Fruit fly (Drosophila melanogaster) Kc167 (cell line): Measurements from ENCODE around the gene CG9029.

Experiments used
- Myc ChIP-seq: fragments of >200 bp; optimal IDR thresholded peaks from 2 replicates; lab custom pipeline; 2017; ENCODE audit warnings: missing external identifiers
- Sin3A ChIP-seq: fragments of >200 bp; optimal IDR thresholded peaks from 2 replicates; lab custom pipeline; 2018; ENCODE audit warnings: missing external identifiers
- h ChIP-seq: fragments of >200 bp; optimal IDR thresholded peaks from 3 replicates; lab custom pipeline; 2018; ENCODE audit warnings: missing external identifiers
- insv ChIP-seq: fragments of >200 bp; optimal IDR thresholded peaks from 3 replicates; lab custom pipeline; 2018; ENCODE audit warnings: missing external identifiers
- psq ChIP-seq: fragments of >200 bp; optimal IDR thresholded peaks from 2 replicates; lab custom pipeline; 2017; ENCODE audit warnings: missing external identifiers
- ttk ChIP-seq: sonication (Bioruptor generic); optimal IDR thresholded peaks from 2 replicates; lab custom pipeline; 2017; ENCODE audit warnings: missing external identifiers

Gene CG9029

DNA sequence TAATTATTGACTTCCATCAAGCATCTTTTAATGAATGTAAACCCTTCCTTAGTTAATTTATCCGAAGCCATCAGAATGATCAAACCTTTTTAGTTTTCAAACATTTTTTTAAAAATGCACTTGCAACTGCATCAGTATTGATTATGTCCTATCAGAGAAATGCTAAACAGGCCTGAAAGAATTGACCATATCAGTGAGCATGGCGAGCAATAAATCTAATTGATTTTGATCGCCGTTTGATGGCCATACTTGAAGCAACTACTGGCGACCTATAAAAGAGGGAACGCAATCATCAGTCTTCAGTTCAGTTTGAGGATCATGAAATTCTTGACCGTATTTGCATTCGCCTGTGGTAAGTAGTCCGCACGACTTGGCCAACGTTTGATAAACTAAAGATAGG lies at the start of gene CG9029:
TSS of gene CG9029 (plus strand) at position 301 of the 400 bp plus-strand sequence.
- TF ChIP-seq psq (no peak), ttk (lab: Kevin White, UChicago) (no peak), Sin3A (no peak), Myc (lab: Kevin White, UChicago) (no peak), insv (lab: Kevin White, UChicago) (no peak), h (lab: Kevin White, UChicago) (no peak)

DNA sequence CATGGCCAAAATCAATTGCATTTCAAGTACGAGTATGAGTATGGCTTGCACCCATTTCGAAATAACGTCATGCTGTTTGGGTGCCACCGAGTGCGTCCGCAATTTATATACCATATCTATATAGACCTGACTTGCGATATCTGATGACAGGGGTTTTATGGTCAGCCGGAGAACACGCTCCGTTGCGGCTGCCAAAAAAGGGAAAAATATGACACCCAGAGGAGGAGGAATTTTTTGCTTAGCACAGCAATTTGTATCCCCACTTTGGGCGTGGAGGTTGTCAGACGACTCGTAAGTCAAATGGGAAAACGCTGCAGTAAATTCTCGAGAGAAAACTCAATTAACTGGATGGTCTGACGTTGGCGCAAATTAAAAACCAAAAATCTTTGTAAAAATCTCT lies 29.0 kb upstream of the CG9029 start:
- no peak for TF ChIP-seq Sin3A
- no peak for TF ChIP-seq psq
- no peak for TF ChIP-seq ttk (lab: Kevin White, UChicago)
- no peak for TF ChIP-seq insv (lab: Kevin White, UChicago)
- TF ChIP-seq Myc (lab: Kevin White, UChicago) = no peak
- no peak for TF ChIP-seq h (lab: Kevin White, UChicago)

DNA sequence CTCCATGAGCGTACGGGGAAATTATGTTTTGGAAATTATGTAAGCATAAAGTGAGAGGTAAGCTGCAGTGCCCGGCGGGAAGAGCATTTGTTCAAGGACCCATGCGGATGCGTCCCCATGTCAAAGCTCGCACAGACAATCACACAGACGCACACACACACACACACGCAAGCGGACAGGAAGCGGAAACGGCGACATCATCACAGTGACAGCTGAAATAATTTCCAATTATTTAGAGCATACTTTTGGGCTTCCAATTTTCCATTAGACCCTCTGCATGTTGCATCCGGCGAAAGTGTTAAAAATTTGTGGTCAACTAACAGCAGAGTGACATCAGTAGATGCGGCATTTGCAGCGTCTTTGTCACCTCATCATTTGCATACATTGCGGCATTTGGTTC lies 19.0 kb upstream of the CG9029 start:
- TF ChIP-seq psq (no peak), Sin3A (no peak), h (lab: Kevin White, UChicago) (no peak), insv (lab: Kevin White, UChicago) (no peak), ttk (lab: Kevin White, UChicago) (no peak), Myc (lab: Kevin White, UChicago) (no peak)

DNA sequence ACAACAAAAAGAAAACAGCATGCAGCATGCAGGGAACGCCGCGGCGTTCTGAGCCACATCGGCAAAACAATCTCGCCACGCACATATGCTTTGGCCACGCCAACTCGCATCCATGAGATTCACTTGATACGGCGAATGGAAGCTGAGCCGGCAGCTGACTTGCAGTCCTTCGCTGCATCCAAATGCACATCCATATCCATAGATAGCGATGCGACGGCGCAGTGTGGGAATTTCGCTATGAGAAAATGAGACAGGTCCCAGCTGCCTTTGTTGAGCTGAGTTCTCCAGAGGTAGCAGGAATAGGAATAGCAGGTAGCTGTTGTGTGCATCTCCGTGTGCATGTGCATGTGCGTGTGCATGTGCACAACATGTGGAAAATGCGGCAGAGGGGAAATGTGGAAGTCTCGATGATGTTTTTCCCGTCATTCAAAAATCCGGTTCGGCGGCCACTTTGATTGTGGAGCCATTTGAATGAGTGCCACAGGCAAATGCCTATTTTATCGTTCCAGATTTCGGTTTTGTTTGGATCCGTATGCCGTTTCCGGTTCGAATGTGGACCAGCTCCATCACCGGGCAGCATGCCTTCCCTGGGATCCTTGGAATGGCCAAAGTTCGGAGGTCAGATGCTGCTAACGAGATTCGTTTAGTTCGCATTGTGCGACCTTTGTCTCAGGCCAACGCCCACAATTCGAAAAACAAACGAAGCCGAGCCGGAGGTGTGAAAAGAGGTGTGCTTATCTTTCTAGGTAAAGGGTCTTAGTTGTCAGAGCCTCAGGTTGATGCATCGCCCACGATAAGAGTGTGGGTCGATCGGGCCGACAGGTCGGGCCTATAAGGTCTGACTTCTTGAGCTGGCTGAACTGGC lies 14.7 kb upstream of the CG9029 start:
- TF ChIP-seq ttk (lab: Kevin White, UChicago) = no peak
- TF ChIP-seq insv (lab: Kevin White, UChicago) = no peak
- TF ChIP-seq Sin3A = no peak
- TF ChIP-seq h (lab: Kevin White, UChicago) = no peak

DNA sequence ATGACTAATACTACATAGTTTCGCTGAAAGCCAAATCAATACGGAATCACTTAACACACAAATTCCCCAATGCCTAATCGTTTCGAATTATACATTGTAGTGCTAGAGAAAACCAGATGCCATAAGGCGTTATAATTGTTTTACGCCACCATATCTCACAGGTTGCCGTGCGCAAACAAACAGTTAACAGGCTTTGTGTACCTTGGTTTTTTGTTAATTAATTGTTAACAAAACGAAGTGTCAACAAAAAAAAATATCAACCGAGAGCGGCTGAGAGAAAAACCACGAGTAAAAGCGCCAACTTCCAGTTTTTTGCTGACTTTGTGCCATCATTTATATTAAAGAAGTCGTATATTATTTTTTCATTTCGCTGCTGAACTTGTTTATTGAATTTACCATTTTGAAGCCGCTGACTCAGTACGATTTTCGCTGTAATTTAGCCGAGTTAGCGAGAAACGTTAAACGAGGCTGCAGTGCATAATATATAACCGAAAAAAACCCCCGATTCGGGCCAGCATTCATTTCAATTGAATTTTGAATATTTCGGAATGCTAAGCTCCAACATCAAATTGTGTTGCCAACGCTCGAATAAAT lies 9.2 kb upstream of the CG9029 start:
- TF ChIP-seq ttk (lab: Kevin White, UChicago) = no peak
- no peak for TF ChIP-seq Myc (lab: Kevin White, UChicago)
- no peak for TF ChIP-seq h (lab: Kevin White, UChicago)
- TF ChIP-seq Sin3A = no peak
- no peak for TF ChIP-seq insv (lab: Kevin White, UChicago)
- no peak for TF ChIP-seq psq

DNA sequence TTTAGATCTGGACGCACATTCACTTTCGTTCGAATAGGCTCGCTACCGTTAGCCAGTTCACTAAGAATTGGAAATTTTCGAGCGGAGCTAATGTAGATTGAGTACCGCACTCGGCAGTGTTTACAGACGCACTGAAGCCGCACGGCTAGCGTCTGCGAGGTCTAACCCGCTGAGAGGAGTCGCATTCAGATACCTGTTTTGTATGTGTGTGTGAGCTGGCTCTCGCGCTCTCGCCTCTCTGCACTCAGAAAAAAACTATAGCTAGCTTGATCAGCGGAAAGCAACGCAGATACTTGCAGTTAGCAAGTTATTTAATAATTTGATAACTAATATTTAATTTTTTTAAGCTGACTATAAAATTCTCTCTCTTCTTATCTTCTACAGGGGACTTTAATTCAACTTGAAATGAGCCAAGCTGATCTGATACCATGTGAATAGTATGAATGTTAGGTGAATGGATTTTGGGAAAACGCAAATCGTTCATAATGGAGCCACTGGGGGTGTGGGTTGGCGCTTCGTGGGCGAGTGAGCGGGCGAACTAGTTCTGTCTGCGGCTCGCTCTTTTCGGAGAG lies 6.4 kb upstream of the CG9029 start, which contains the start of gene rau:
TSS of gene rau (minus strand) at position 136 of the 572 bp plus-strand sequence.
- TF ChIP-seq Sin3A (no peak), ttk (lab: Kevin White, UChicago) (no peak), psq (no peak), h (lab: Kevin White, UChicago) (no peak), insv (lab: Kevin White, UChicago) (no peak)

DNA sequence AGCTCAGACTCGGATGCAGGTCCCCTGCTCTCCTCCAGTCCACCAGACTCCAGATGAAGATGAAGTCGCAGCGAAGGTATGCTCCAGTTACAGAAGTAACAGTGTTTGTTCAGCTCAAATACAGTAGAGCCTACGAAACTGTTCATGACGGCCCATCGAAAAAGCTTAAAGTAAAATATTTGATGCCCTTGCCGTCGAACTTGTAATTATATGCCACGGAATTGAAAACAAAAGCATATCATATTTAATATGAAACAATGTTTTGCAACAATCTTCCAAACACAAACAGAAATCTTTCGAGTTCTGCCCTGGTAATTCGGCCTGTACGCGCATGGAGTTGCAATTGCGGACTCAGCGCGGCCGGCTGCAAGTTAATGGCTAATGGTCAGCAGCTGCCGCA lies 4.6 kb upstream of the CG9029 start:
- TF ChIP-seq ttk (lab: Kevin White, UChicago) = no peak
- TF ChIP-seq h (lab: Kevin White, UChicago) = no peak
- no peak for TF ChIP-seq psq
- TF ChIP-seq Sin3A = no peak

DNA sequence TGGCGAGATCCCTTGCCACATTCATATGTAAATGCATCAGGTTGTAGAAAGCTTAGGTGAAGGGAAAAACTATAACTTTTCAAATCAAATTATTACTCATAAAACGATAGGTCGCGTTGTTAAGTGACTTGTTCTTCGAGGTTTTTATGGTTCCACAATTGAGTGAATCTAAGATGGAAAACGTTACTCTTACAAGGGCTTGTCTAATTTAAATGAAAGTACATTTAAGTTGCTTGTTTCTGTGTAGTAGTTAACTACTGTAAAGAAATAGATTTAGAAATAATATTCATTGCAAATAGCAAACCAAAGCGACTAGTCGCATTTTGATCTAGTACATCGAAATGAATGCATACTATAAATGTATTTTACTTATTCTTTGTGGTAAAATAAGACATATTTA lies 2.4 kb upstream of the CG9029 start, which contains the start of gene CG44574:
TSS of gene CG44574 (plus strand) at position 301 of the 400 bp plus-strand sequence.
- TF ChIP-seq ttk (lab: Kevin White, UChicago) (no peak), h (lab: Kevin White, UChicago) (no peak), psq (no peak), Myc (lab: Kevin White, UChicago) (no peak), insv (lab: Kevin White, UChicago) (no peak), Sin3A (no peak)

DNA sequence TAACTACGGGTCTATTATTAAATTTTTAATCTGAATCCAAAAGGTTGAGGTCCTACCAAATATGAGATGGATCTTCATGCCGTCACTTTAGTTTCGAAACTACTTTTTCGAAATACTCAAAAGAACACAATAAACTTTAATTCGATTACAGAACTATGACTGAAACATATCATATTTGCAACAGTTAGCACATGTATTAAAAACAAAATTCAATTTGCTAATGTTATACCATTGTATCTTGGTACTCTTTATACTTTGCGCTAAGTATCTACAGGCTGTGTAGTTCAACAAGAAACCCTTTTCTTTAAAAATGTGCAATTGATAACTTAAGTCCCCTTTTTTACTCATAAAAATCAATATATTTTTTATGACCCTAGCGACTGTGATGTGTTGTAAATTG lies 1.1 kb upstream of the CG9029 start, which contains the start of the genes Sfp26Ac and CG43185:
TSS of gene Sfp26Ac (minus strand) at position 101 of the 400 bp plus-strand sequence.
TSS of gene CG43185 (plus strand) at position 215 of the 400 bp plus-strand sequence.
- no peak for TF ChIP-seq ttk (lab: Kevin White, UChicago)
- TF ChIP-seq Myc (lab: Kevin White, UChicago) = no peak
- TF ChIP-seq psq = no peak
- TF ChIP-seq h (lab: Kevin White, UChicago) = no peak
- TF ChIP-seq insv (lab: Kevin White, UChicago) = no peak
- TF ChIP-seq Sin3A = no peak

DNA sequence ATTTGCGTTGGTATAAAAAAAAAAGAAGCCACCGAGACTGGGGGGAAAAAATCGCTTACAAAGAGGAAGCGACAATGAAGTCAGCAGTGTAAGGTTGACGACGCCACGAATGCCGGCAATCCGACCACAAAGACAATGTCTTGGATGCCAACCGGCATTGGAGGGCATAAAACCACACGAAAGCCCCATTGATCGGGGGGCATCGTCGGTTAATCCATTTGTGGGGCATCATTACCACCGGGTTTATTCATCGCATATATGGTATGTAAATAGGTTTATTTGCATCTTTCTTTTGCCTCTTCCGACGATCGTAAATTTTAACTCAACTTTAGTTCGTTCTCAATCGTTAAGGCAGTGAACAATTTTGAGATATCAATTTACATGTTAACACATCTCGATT lies 1.2 kb downstream of the CG9029 start:
- TF ChIP-seq ttk (lab: Kevin White, UChicago) = no peak
- TF ChIP-seq h (lab: Kevin White, UChicago) = no peak
- no peak for TF ChIP-seq Sin3A
- TF ChIP-seq psq = no peak
- TF ChIP-seq Myc (lab: Kevin White, UChicago) = no peak
- TF ChIP-seq insv (lab: Kevin White, UChicago) = no peak

DNA sequence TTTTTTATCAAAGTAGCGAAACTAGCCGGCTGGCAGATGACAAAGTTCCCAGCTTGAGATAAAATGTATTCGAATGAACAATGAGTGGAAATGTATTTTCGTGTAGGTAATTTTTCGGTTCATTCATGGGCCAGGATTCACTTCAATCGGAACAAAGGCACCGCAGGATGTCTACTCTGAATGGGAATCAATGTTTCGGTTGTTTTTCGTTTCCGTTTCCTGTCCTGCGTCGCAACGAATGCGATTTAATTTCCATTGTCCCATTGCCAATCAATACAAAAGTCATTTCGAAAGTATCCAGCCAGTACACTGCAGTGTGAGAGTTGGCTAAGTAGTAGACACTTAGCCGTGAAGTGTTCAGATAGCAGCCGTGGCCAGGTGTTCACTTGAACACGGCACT lies 4.8 kb downstream of the CG9029 start:
- no peak for TF ChIP-seq Sin3A
- TF ChIP-seq psq = no peak
- no peak for TF ChIP-seq Myc (lab: Kevin White, UChicago)
- no peak for TF ChIP-seq h (lab: Kevin White, UChicago)
- TF ChIP-seq ttk (lab: Kevin White, UChicago) = no peak
- no peak for TF ChIP-seq insv (lab: Kevin White, UChicago)

DNA sequence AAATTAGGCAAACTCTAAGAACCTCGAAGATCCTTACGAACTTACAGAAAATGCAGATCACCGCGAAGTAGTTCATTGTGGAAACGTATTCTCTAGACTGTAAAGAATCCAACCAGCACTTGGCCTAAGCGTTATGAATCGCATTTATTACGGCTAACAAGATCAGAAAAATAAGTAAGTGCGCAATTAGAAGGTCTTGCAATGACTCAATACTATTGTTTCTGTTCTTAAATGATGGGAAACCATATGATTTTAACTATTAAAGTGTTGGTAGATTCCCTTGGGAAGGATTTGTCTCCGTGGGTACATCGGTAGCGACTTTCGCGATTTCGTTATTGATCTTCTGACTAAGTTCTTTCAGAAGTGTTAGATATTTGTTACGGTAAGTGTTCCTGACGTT lies 7.0 kb downstream of the CG9029 start, which contains the start of gene Acp26Ab:
TSS of gene Acp26Ab (minus strand) at position 101 of the 400 bp plus-strand sequence.
- no peak for TF ChIP-seq insv (lab: Kevin White, UChicago)
- TF ChIP-seq h (lab: Kevin White, UChicago) = no peak
- no peak for TF ChIP-seq ttk (lab: Kevin White, UChicago)
- TF ChIP-seq Sin3A = no peak
- no peak for TF ChIP-seq psq
- TF ChIP-seq Myc (lab: Kevin White, UChicago) = no peak
